Fruit fly (Drosophila melanogaster) whole organism, adult: ENCODE measurements around the gene rb.

Experiments
- CG7045 ChIP-seq: fragments of 200-800 bp; sonication (Bioruptor generic); optimal IDR thresholded peaks from 2 replicates; lab custom pipeline; 2017; ENCODE audit warnings: missing biosample characterization, mild to moderate bottlenecking, missing genetic modification characterization
- Crg-1 ChIP-seq: fragments of 200-800 bp; sonication (Bioruptor generic); optimal IDR thresholded peaks from 2 replicates; lab custom pipeline; 2016; ENCODE audit warnings: missing biosample characterization, missing genetic modification characterization

DNA sequence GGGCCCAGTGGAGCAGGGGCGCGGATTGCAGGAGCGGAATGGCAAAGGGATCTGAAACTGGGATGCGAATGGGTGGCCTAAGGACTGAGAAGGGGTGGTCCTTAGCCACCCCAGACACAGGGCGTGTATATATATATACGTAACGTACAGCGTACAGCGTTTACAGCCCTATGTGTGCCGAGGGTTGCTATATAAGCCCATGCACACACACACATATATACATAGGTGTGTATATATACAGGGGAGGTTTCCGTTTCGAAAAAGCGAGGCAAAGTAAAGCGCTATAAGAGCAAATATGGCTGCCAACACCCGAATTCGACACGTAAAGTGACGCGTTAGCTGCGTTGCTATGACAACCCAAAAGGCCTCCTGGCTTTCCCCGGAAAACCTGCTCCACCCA, 13.7 kb downstream of the rb start:
- TF ChIP-seq CG7045 (GFP tag; lab: Kevin White, UChicago) (no peak), Crg-1 (GFP tag; lab: Kevin White, UChicago) (no peak)
